Fruit fly (Drosophila melanogaster): ENCODE results near the gene CG7484.

DNA sequence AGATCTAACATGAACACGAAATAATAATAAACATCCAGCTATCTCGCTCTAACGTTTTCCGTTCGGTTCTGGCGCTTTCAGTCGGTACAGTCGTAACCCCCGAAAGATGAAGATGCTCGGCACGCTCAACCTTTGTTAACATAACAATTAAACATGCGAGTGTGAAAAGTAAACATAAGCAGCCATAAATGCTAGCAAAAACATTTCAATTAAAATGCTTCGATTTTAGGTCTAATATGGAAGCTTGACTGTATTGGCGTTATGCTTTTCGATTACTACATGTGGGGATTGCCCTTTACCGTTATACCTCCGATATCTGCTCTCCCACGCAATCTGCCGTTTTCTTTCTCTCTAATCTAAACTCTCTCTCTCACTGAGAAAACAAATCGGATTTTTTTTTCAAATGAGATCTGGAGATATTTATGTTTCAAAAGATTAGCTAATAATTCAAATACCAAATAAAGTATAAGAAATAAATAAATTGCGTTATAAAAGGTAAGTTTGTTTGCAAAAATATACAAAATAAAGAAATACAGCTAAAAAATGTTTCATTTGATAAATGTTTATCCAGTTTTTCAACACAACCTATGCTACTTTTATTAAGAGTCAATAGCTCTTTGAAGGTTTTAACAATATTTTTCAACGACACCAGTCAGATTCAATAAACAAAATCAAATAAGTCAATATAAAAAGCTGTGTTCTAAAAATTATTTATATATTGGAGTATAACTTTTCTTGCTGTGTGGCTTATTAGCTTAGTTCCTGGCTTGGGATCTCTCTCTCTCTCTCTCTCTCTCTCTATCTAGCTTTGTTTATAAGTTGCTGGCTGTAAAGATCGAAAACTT lies 4.2 kb downstream of the CG7484 start:
- TF ChIP-seq Sin3A (optimal IDR thresholded peaks at IDR 0.05), result no peak
- TF ChIP-seq h (optimal IDR thresholded peaks at IDR 0.05), result no peak

Measured in Kc167 (cell line).